Fruit fly (Drosophila melanogaster) whole organism, prepupa: ENCODE results near the gene CheB38a.

ENCODE experiments used
- Blimp-1 ChIP-seq: fragments of 200-800 bp; sonication (Bioruptor generic); optimal IDR thresholded peaks from 3 replicates; lab custom pipeline; 2017; ENCODE audit warnings: missing biosample characterization, missing genetic modification characterization, mild to moderate bottlenecking, moderate library complexity, missing genetic modification reagents
- CG10631 ChIP-seq: fragments of 200-800 bp; sonication (Bioruptor generic); optimal IDR thresholded peaks from 2 replicates; lab custom pipeline; 2016; ENCODE audit warnings: missing biosample characterization, missing genetic modification characterization
- CG10669 ChIP-seq: fragments of 200-800 bp; sonication (Bioruptor generic); optimal IDR thresholded peaks from 3 replicates; lab custom pipeline; 2018; ENCODE audit warnings: missing biosample characterization, mild to moderate bottlenecking, missing genetic modification characterization, moderate library complexity
- CG11294 ChIP-seq: fragments of 200-800 bp; sonication (Bioruptor generic); IDR thresholded peaks from 2 replicates; pipeline ENCODE4 v1.3.6; 2022; ENCODE audit warnings: missing biosample characterization, missing genetic modification characterization
- CG11762 ChIP-seq: fragments of 200-800 bp; sonication (Bioruptor generic); optimal IDR thresholded peaks from 3 replicates; lab custom pipeline; 2016; ENCODE audit warnings: missing biosample characterization, missing genetic modification characterization; ENCODE audit not compliant: insufficient read depth
- CG11902 ChIP-seq: fragments of 200-800 bp; sonication (Bioruptor generic); optimal IDR thresholded peaks from 3 replicates; lab custom pipeline; 2016; ENCODE audit warnings: missing biosample characterization, missing genetic modification characterization
- CG15336 ChIP-seq: fragments of 200-800 bp; sonication (Bioruptor generic); IDR thresholded peaks from 2 replicates; pipeline ENCODE4 v1.3.6; 2022; ENCODE audit warnings: missing biosample characterization, missing genetic modification characterization
- CG1621 ChIP-seq: fragments of 200-800 bp; sonication (Bioruptor generic); optimal IDR thresholded peaks from 3 replicates; lab custom pipeline; 2018; ENCODE audit warnings: missing biosample characterization, mild to moderate bottlenecking, missing genetic modification characterization
- CG3032 ChIP-seq: fragments of 200-800 bp; optimal IDR thresholded peaks from 2 replicates; lab custom pipeline; 2019; ENCODE audit warnings: missing biosample characterization, mild to moderate bottlenecking, missing genetic modification characterization, moderate library complexity
- CG31627 ChIP-seq: fragments of 200-800 bp; sonication (Bioruptor generic); optimal IDR thresholded peaks from 3 replicates; lab custom pipeline; 2016; ENCODE audit warnings: missing biosample characterization, missing genetic modification characterization
- CG32006 ChIP-seq: fragments of 200-800 bp; sonication (Bioruptor generic); optimal IDR thresholded peaks from 3 replicates; lab custom pipeline; 2017; ENCODE audit warnings: missing biosample characterization, mild to moderate bottlenecking, missing genetic modification characterization
- CG3919 ChIP-seq: fragments of 200-800 bp; sonication (Bioruptor generic); optimal IDR thresholded peaks from 3 replicates; lab custom pipeline; 2016; ENCODE audit warnings: missing biosample characterization, missing genetic modification characterization
- CG4318 ChIP-seq: fragments of 200-800 bp; sonication (Bioruptor generic); optimal IDR thresholded peaks from 3 replicates; lab custom pipeline; 2017; ENCODE audit warnings: missing biosample characterization, mild to moderate bottlenecking, missing genetic modification characterization
- CG6163 ChIP-seq: fragments of 200-800 bp; sonication (Bioruptor generic); IDR thresholded peaks from 3 replicates; pipeline ENCODE4 v1.3.6; 2022; ENCODE audit warnings: missing biosample characterization, missing genetic modification characterization
- CG6276 ChIP-seq: fragments of 200-800 bp; sonication (Bioruptor generic); optimal IDR thresholded peaks from 2 replicates; lab custom pipeline; 2017; ENCODE audit warnings: missing biosample characterization, mild to moderate bottlenecking, missing genetic modification characterization
- CG6792 ChIP-seq: fragments of 200-800 bp; sonication (Bioruptor generic); optimal IDR thresholded peaks from 3 replicates; lab custom pipeline; 2016; ENCODE audit warnings: missing biosample characterization, missing genetic modification characterization
- CG6808 ChIP-seq: fragments of 200-800 bp; sonication (Bioruptor generic); optimal IDR thresholded peaks from 3 replicates; lab custom pipeline; 2017; ENCODE audit warnings: missing biosample characterization, missing genetic modification characterization, mild to moderate bottlenecking, moderate library complexity, missing genetic modification reagents
- CG8119 ChIP-seq: fragments of 200-800 bp; sonication (Bioruptor generic); IDR thresholded peaks from 3 replicates; pipeline ENCODE4 v1.3.6; 2022; ENCODE audit warnings: missing biosample characterization, missing genetic modification characterization
- CG8319 ChIP-seq: fragments of 200-800 bp; sonication (Bioruptor generic); optimal IDR thresholded peaks from 3 replicates; lab custom pipeline; 2016; ENCODE audit warnings: missing biosample characterization, missing genetic modification characterization
- CG8632 ChIP-seq: fragments of 200-800 bp; sonication (Bioruptor generic); optimal IDR thresholded peaks from 3 replicates; lab custom pipeline; 2016; ENCODE audit warnings: missing biosample characterization, missing genetic modification characterization
- CG9139 ChIP-seq: fragments of 200-800 bp; sonication (Bioruptor generic); optimal IDR thresholded peaks from 3 replicates; lab custom pipeline; 2017; ENCODE audit warnings: missing biosample characterization, mild to moderate bottlenecking, missing genetic modification characterization
- Eip75B ChIP-seq: fragments of 200-800 bp; sonication (Bioruptor generic); optimal IDR thresholded peaks from 3 replicates; lab custom pipeline; 2016; ENCODE audit warnings: missing biosample characterization, missing genetic modification characterization
- Eip93F ChIP-seq: fragments of 200-800 bp; sonication (Bioruptor generic); optimal IDR thresholded peaks from 2 replicates; lab custom pipeline; 2016; ENCODE audit warnings: missing biosample characterization, mild to moderate bottlenecking, missing genetic modification characterization
- Ets21C ChIP-seq: fragments of 200-800 bp; sonication (Bioruptor generic); optimal IDR thresholded peaks from 3 replicates; lab custom pipeline; 2016; ENCODE audit warnings: missing biosample characterization, missing genetic modification characterization
- Hr38 ChIP-seq: sonication (Bioruptor generic); optimal IDR thresholded peaks from 2 replicates; lab custom pipeline; 2016; ENCODE audit warnings: missing biosample characterization, missing genetic modification characterization
- Hr39 ChIP-seq: fragments of 200-800 bp; sonication (Bioruptor generic); optimal IDR thresholded peaks from 2 replicates; lab custom pipeline; 2016; ENCODE audit warnings: missing biosample characterization, missing genetic modification characterization
- Hr4 ChIP-seq: fragments of 200-800 bp; sonication (Bioruptor generic); optimal IDR thresholded peaks from 3 replicates; lab custom pipeline; 2016; ENCODE audit warnings: missing biosample characterization, missing genetic modification characterization
- Lpt ChIP-seq: fragments of 200-800 bp; sonication (Bioruptor generic); optimal IDR thresholded peaks from 3 replicates; lab custom pipeline; 2016; ENCODE audit warnings: missing biosample characterization, missing genetic modification characterization
- Met ChIP-seq: fragments of 200-800 bp; sonication (Bioruptor generic); optimal IDR thresholded peaks from 3 replicates; lab custom pipeline; 2016; ENCODE audit warnings: missing biosample characterization, missing genetic modification characterization
- OdsH ChIP-seq: fragments of 200-800 bp; sonication (Bioruptor generic); optimal IDR thresholded peaks from 3 replicates; lab custom pipeline; 2016; ENCODE audit warnings: missing biosample characterization, missing genetic modification characterization
- Sox102F ChIP-seq: fragments of 200-800 bp; sonication (Bioruptor generic); optimal IDR thresholded peaks from 2 replicates; lab custom pipeline; 2016; ENCODE audit warnings: missing biosample characterization, mild to moderate bottlenecking, missing genetic modification characterization
- Sox14 ChIP-seq: fragments of 200-800 bp; sonication (Bioruptor generic); optimal IDR thresholded peaks from 3 replicates; lab custom pipeline; 2016; ENCODE audit warnings: missing biosample characterization, missing genetic modification characterization
- achi ChIP-seq: fragments of 200-800 bp; sonication (Bioruptor generic); optimal IDR thresholded peaks from 3 replicates; lab custom pipeline; 2016; ENCODE audit warnings: missing biosample characterization, missing genetic modification characterization
- acj6 ChIP-seq: fragments of 200-800 bp; sonication (Bioruptor generic); optimal IDR thresholded peaks from 3 replicates; lab custom pipeline; 2016; ENCODE audit warnings: missing biosample characterization, missing genetic modification characterization
- cyc ChIP-seq: fragments of 200-800 bp; sonication (Bioruptor generic); optimal IDR thresholded peaks from 3 replicates; lab custom pipeline; 2016; ENCODE audit warnings: missing biosample characterization, missing genetic modification characterization
- dac ChIP-seq: fragments of 200-800 bp; sonication (Bioruptor generic); optimal IDR thresholded peaks from 2 replicates; lab custom pipeline; 2017; ENCODE audit warnings: missing biosample characterization, mild to moderate bottlenecking, missing genetic modification characterization
- dsx ChIP-seq: fragments of 200-800 bp; optimal IDR thresholded peaks from 3 replicates; lab custom pipeline; 2019; ENCODE audit warnings: missing biosample characterization, mild to moderate bottlenecking, missing genetic modification characterization, moderate library complexity; ENCODE audit not compliant: poor library complexity, severe bottlenecking
- esn ChIP-seq: fragments of 200-800 bp; sonication (Bioruptor generic); optimal IDR thresholded peaks from 2 replicates; lab custom pipeline; 2016; ENCODE audit warnings: missing biosample characterization, mild to moderate bottlenecking, missing genetic modification characterization, moderate library complexity
- fd59A ChIP-seq: fragments of 200-800 bp; sonication (Bioruptor generic); optimal IDR thresholded peaks from 2 replicates; lab custom pipeline; 2017; ENCODE audit warnings: missing biosample characterization, mild to moderate bottlenecking, missing genetic modification characterization, missing genetic modification reagents
- fd85E ChIP-seq: fragments of 200-800 bp; sonication (Bioruptor generic); optimal IDR thresholded peaks from 3 replicates; lab custom pipeline; 2016; ENCODE audit warnings: missing biosample characterization, missing genetic modification characterization
- fkh ChIP-seq: fragments of 200-800 bp; sonication (Bioruptor generic); optimal IDR thresholded peaks from 3 replicates; lab custom pipeline; 2017; ENCODE audit warnings: missing biosample characterization, mild to moderate bottlenecking, missing genetic modification characterization, moderate library complexity
- lz ChIP-seq: fragments of 200-800 bp; sonication (Bioruptor generic); optimal IDR thresholded peaks from 3 replicates; lab custom pipeline; 2016; ENCODE audit warnings: missing biosample characterization, missing genetic modification characterization
- net ChIP-seq: fragments of 200-800 bp; sonication (Bioruptor generic); optimal IDR thresholded peaks from 3 replicates; lab custom pipeline; 2016; ENCODE audit warnings: missing biosample characterization, missing genetic modification characterization
- spab ChIP-seq: fragments of 200-800 bp; sonication (Bioruptor generic); optimal IDR thresholded peaks from 2 replicates; lab custom pipeline; 2017; ENCODE audit warnings: missing biosample characterization, mild to moderate bottlenecking, missing genetic modification characterization, missing genetic modification reagents
- ss ChIP-seq, 2 experiments: fragments of 200-800 bp; sonication (Bioruptor generic); optimal IDR thresholded peaks; 2 replicates in 1 of 2; 3 replicates in 1 of 2; lab custom pipeline; 2017 to 2018; ENCODE audit warnings: mild to moderate bottlenecking in 2 of 2, missing biosample characterization in 2 of 2, missing genetic modification characterization in 2 of 2, moderate library complexity in 1 of 2
- svp ChIP-seq: fragments of 200-800 bp; sonication (Bioruptor generic); peaks from one replicate; lab custom pipeline; 2016; ENCODE audit warnings: missing biosample characterization, missing genetic modification characterization
- topi ChIP-seq: fragments of 200-800 bp; sonication (Bioruptor generic); optimal IDR thresholded peaks from 3 replicates; lab custom pipeline; 2016; ENCODE audit warnings: missing biosample characterization, missing genetic modification characterization

The CheB38a gene

DNA sequence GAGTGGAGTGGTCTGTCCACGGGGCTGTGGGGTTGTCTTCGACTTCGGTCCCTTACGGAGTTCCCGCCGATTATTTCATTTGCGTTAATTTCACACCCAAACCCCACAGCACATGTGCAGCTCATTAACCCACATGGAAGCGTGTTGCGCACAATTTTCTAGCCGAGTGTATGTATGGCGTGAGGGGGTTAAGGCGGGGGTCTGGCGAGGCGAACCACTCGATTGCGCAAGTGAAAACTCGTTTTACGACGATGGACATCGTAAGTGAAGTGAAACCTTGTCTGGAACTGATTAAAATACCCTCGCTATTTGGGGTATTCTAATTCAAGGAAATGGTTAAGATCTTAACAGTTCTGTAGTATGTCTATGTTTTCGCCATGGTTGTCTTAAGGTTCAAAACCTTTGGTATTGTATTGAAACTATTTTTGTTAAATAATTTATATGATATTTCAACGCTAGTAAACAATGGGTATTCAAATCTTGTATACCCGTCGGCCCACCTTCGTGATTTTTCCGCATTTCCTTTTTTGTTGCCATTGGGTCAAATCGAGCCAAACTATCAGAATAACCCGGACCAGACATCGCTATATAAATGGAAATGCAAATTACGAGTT is 7.2 kb downstream of the CheB38a start (continued):
- TF ChIP-seq Eip75B (GFP tag; lab: Kevin White, UChicago) (peak; percentile 74), CG1621 (peak; percentile 47), Ets21C (no peak), dac (GFP tag; lab: Kevin White, UChicago) (peak; percentile 62), CG15336 (GFP tag; lab: Robert Waterston, UW) (peak; percentile 92), CG6808 (GFP tag; lab: Kevin White, UChicago) (peak; percentile 40), ss (GFP tag; optimal IDR thresholded peaks at IDR 0.05; lab: Kevin White, UChicago) (peak; percentile 9 to 55), CG10669 (GFP tag; lab: Kevin White, UChicago) (peak; percentile 55), Hr38 (GFP tag; lab: Kevin White, UChicago) (no peak), fd85E (no peak), CG6792 (GFP tag; lab: Kevin White, UChicago) (peak; percentile 61), CG8319 (no peak), CG10631 (GFP tag; lab: Kevin White, UChicago) (peak; percentile 66), CG3919 (GFP tag; lab: Kevin White, UChicago) (peak; percentile 73), lz (GFP tag; lab: Kevin White, UChicago) (no peak), acj6 (peak; percentile 66), Sox102F (GFP tag; lab: Kevin White, UChicago) (no peak), CG32006 (GFP tag; lab: Kevin White, UChicago) (peak; percentile 89), Met (GFP tag; lab: Kevin White, UChicago) (no peak), Blimp-1 (GFP tag; lab: Kevin White, UChicago) (no peak), Sox14 (GFP tag; lab: Kevin White, UChicago) (peak; percentile 68), net (GFP tag; lab: Kevin White, UChicago) (peak; percentile 78), topi (GFP tag; lab: Kevin White, UChicago) (no peak), spab (peak; percentile 43), achi (GFP tag; lab: Kevin White, UChicago) (peak; percentile 82), cyc (no peak), fd59A (GFP tag; lab: Kevin White, UChicago) (peak; percentile 52), dsx (GFP tag; lab: Kevin White, UChicago) (peak; percentile 36), CG31627 (GFP tag; lab: Kevin White, UChicago) (no peak), CG11762 (GFP tag; lab: Kevin White, UChicago) (peak; percentile 60), CG6163 (GFP tag; lab: Robert Waterston, UW) (peak; percentile 82), fkh (no peak), Eip93F (GFP tag; lab: Kevin White, UChicago) (no peak), Lpt (GFP tag; lab: Kevin White, UChicago) (peak; percentile 82)

DNA sequence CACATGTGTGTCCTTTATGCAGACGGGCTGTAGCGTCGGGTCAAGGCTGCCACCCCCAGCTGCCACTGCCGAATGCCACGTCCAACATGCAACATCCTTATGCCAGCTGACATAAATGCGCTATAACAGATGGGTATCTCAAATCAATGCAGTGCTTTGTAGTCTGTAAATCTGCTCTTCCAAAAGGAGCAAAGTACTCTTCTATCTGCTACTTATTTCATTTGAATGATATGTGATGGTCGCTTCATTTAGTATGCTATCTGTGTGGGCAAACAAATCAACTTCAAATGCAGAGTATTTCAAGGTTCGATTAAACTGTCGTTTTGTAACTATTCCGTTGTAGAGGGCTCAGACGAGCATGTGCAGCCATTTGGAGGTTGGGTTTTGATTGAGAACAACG is 9.1 kb downstream of the CheB38a start:
- no peak for TF ChIP-seq fd59A (GFP tag; lab: Kevin White, UChicago)
- no peak for TF ChIP-seq OdsH (GFP tag; lab: Kevin White, UChicago)
- no peak for TF ChIP-seq Eip75B (GFP tag; lab: Kevin White, UChicago)
- TF ChIP-seq CG8119 (GFP tag; lab: Robert Waterston, UW) = no peak
- TF ChIP-seq Lpt (GFP tag; lab: Kevin White, UChicago) = no peak
- no peak for TF ChIP-seq spab
- no peak for TF ChIP-seq fd85E
- TF ChIP-seq Hr4 = no peak
- no peak for TF ChIP-seq dsx (GFP tag; lab: Kevin White, UChicago)
- TF ChIP-seq CG11294 (GFP tag; lab: Robert Waterston, UW) = peak; percentile 60; the same call in 1 of the 2 replicates
- no peak for TF ChIP-seq Hr39 (GFP tag; lab: Kevin White, UChicago)
- TF ChIP-seq CG3032 (tag; lab: Kevin White, UChicago) = peak; percentile 10
- no peak for TF ChIP-seq Hr38 (GFP tag; lab: Kevin White, UChicago)
- TF ChIP-seq CG32006 (GFP tag; lab: Kevin White, UChicago) = no peak
- TF ChIP-seq CG3919 (GFP tag; lab: Kevin White, UChicago) = no peak
- TF ChIP-seq svp = no peak
- no peak for TF ChIP-seq CG11902 (GFP tag; lab: Kevin White, UChicago)
- no peak for TF ChIP-seq CG11762 (GFP tag; lab: Kevin White, UChicago)
- no peak for TF ChIP-seq CG6792 (GFP tag; lab: Kevin White, UChicago)
- TF ChIP-seq CG4318 = no peak
- TF ChIP-seq CG10669 (GFP tag; lab: Kevin White, UChicago) = peak; percentile 31
- TF ChIP-seq esn (GFP tag; lab: Kevin White, UChicago) = no peak
- no peak for TF ChIP-seq CG15336 (GFP tag; lab: Robert Waterston, UW)
- no peak for TF ChIP-seq CG8632 (GFP tag; lab: Kevin White, UChicago)
- TF ChIP-seq CG9139 (GFP tag; lab: Kevin White, UChicago) = no peak
- TF ChIP-seq CG6276 (GFP tag; lab: Kevin White, UChicago) = peak; percentile 6
- TF ChIP-seq Blimp-1 (GFP tag; lab: Kevin White, UChicago) = no peak
- no peak for TF ChIP-seq acj6
- no peak for TF ChIP-seq topi (GFP tag; lab: Kevin White, UChicago)
